Worm (Caenorhabditis elegans) whole organism, mixed stage, embryonic: ENCODE results near the gene Y54G11A.2.

Experiments
- M03D4.4 ChIP-seq: sonication (generic microtip); optimal IDR thresholded peaks from 2 replicates; lab custom pipeline; 2017; ENCODE audit warnings: mild to moderate bottlenecking, missing genetic modification characterization, missing compliant biosample characterization
- ceh-39 ChIP-seq: fragments of 150-350 bp; optimal IDR thresholded peaks from 2 replicates; lab custom pipeline; 2014; ENCODE audit warnings: missing biosample characterization, missing genetic modification characterization
- ceh-43 ChIP-seq: fragments of 200-800 bp; sonication (Bioruptor generic); optimal IDR thresholded peaks from 2 replicates; lab custom pipeline; 2018; ENCODE audit warnings: mild to moderate bottlenecking, missing genetic modification characterization, moderate library complexity, missing compliant biosample characterization
- ceh-83 ChIP-seq: fragments of 200-800 bp; sonication (Bioruptor generic); optimal IDR thresholded peaks from 2 replicates; lab custom pipeline; 2018; ENCODE audit warnings: mild to moderate bottlenecking, missing genetic modification characterization, missing compliant biosample characterization
- ces-1 ChIP-seq: fragments of 150-350 bp; optimal IDR thresholded peaks from 2 replicates; lab custom pipeline; 2014; ENCODE audit warnings: missing biosample characterization, missing genetic modification reagents, missing genetic modification characterization
- cnd-1 ChIP-seq: fragments of 200-800 bp; sonication (Bioruptor generic); optimal IDR thresholded peaks from 2 replicates; lab custom pipeline; 2018; ENCODE audit warnings: mild to moderate bottlenecking, missing genetic modification characterization, missing compliant biosample characterization
- elt-1 ChIP-seq: sonication (generic microtip); optimal IDR thresholded peaks from 2 replicates; lab custom pipeline; 2017; ENCODE audit warnings: missing genetic modification characterization, mild to moderate bottlenecking, missing compliant biosample characterization, antibody characterized with exemption, moderate library complexity, borderline replicate concordance; ENCODE audit not compliant: insufficient read depth
- elt-3 ChIP-seq: fragments of 150-350 bp; optimal IDR thresholded peaks from 2 replicates; lab custom pipeline; 2014; ENCODE audit warnings: missing biosample characterization, missing genetic modification characterization
- flh-1 ChIP-seq: fragments of 200-800 bp; sonication (Bioruptor generic); optimal IDR thresholded peaks from 2 replicates; lab custom pipeline; 2018; ENCODE audit warnings: mild to moderate bottlenecking, missing genetic modification characterization, moderate library complexity, missing compliant biosample characterization
- ham-2 ChIP-seq: fragments of 200-800 bp; sonication (Bioruptor generic); optimal IDR thresholded peaks from 2 replicates; lab custom pipeline; 2018; ENCODE audit warnings: mild to moderate bottlenecking, missing genetic modification characterization, missing compliant biosample characterization
- hlh-1 ChIP-seq: fragments of 150-350 bp; optimal IDR thresholded peaks from 2 replicates; lab custom pipeline; 2014; ENCODE audit warnings: missing biosample characterization, missing genetic modification reagents, missing genetic modification characterization
- lin-13 ChIP-seq: fragments of 150-350 bp; optimal IDR thresholded peaks from 2 replicates; lab custom pipeline; 2014; ENCODE audit warnings: missing biosample characterization, missing genetic modification characterization
- lin-32 ChIP-seq: fragments of 200-800 bp; sonication (Bioruptor generic); optimal IDR thresholded peaks from 2 replicates; lab custom pipeline; 2018; ENCODE audit warnings: mild to moderate bottlenecking, missing genetic modification characterization, missing compliant biosample characterization
- lsy-2 ChIP-seq: fragments of 150-350 bp; optimal IDR thresholded peaks from 2 replicates; lab custom pipeline; 2014; ENCODE audit warnings: missing biosample characterization, missing genetic modification characterization
- mab-5 ChIP-seq: fragments of 150-350 bp; optimal IDR thresholded peaks from 2 replicates; lab custom pipeline; 2014; ENCODE audit warnings: missing biosample characterization, missing genetic modification characterization
- mep-1 ChIP-seq: fragments of 150-350 bp; optimal IDR thresholded peaks from 2 replicates; lab custom pipeline; 2017; ENCODE audit warnings: missing biosample characterization, missing genetic modification reagents, missing genetic modification characterization, inconsistent platforms
- mls-2 ChIP-seq: sonication (generic microtip); optimal IDR thresholded peaks from 2 replicates; lab custom pipeline; 2016; ENCODE audit warnings: mild to moderate bottlenecking, missing genetic modification characterization, moderate library complexity, missing compliant biosample characterization
- nhr-12 ChIP-seq: fragments of 150-350 bp; optimal IDR thresholded peaks from 2 replicates; lab custom pipeline; 2014; ENCODE audit warnings: missing biosample characterization, missing genetic modification characterization
- nhr-237 ChIP-seq: fragments of 150-350 bp; optimal IDR thresholded peaks from 2 replicates; lab custom pipeline; 2014; ENCODE audit warnings: missing biosample characterization, missing genetic modification characterization
- nhr-28 ChIP-seq: fragments of 150-350 bp; optimal IDR thresholded peaks from 2 replicates; lab custom pipeline; 2014; ENCODE audit warnings: missing biosample characterization, missing genetic modification characterization
- pha-4 ChIP-seq: fragments of 150-350 bp; optimal IDR thresholded peaks from 2 replicates; lab custom pipeline; 2018; ENCODE audit warnings: missing biosample characterization, missing genetic modification reagents, missing genetic modification characterization
- sem-2 ChIP-seq: fragments of 200-800 bp; sonication (Bioruptor generic); optimal IDR thresholded peaks from 2 replicates; lab custom pipeline; 2018; ENCODE audit warnings: mild to moderate bottlenecking, missing genetic modification characterization, missing compliant biosample characterization
- snpc-4 ChIP-seq: fragments of 150-350 bp; optimal IDR thresholded peaks from 2 replicates; lab custom pipeline; 2014; ENCODE audit warnings: missing biosample characterization, missing genetic modification characterization
- sptf-1 ChIP-seq: sonication (generic microtip); optimal IDR thresholded peaks from 2 replicates; lab custom pipeline; 2017; ENCODE audit warnings: mild to moderate bottlenecking, missing genetic modification characterization, moderate library complexity, missing compliant biosample characterization
- tbx-8 ChIP-seq: fragments of 200-800 bp; sonication (Bioruptor generic); optimal IDR thresholded peaks from 2 replicates; lab custom pipeline; 2018; ENCODE audit warnings: mild to moderate bottlenecking, missing genetic modification characterization, moderate library complexity, missing compliant biosample characterization
- unc-120 ChIP-seq: sonication (generic microtip); optimal IDR thresholded peaks from 2 replicates; lab custom pipeline; 2017; ENCODE audit warnings: missing genetic modification characterization, missing compliant biosample characterization; ENCODE audit not compliant: poor library complexity, severe bottlenecking
- unc-39 ChIP-seq: fragments of 150-350 bp; optimal IDR thresholded peaks from 2 replicates; lab custom pipeline; 2014; ENCODE audit warnings: missing biosample characterization, missing genetic modification characterization
- zip-8 ChIP-seq: fragments of 150-350 bp; optimal IDR thresholded peaks from 2 replicates; lab custom pipeline; 2014; ENCODE audit warnings: missing biosample characterization, missing genetic modification characterization

Gene Y54G11A.2

ce11 chrII:14234375-14235102 lies 17.6 kb upstream of the Y54G11A.2 start:
- no peak for TF ChIP-seq M03D4.4 (tag; lab: Kevin White, UChicago)
- peak; percentile 17 for TF ChIP-seq mep-1

- TF ChIP-seq sptf-1 (no peak), ceh-43 (GFP tag; lab: Kevin White, UChicago) (no peak), nhr-12 (tag; lab: Kevin White, UChicago) (no peak), nhr-28 (tag; lab: Kevin White, UChicago) (no peak), hlh-1 (tag; lab: Kevin White, UChicago) (no peak), elt-3 (no peak), nhr-237 (tag; lab: Kevin White, UChicago) (no peak), mab-5 (tag; lab: Kevin White, UChicago) (no peak), unc-120 (tag; lab: Kevin White, UChicago) (no peak), mep-1 (no peak), lin-32 (GFP tag; lab: Kevin White, UChicago) (no peak), mls-2 (tag; lab: Kevin White, UChicago) (no peak), zip-8 (tag; lab: Kevin White, UChicago) (no peak), lin-13 (tag; lab: Kevin White, UChicago) (no peak), flh-1 (GFP tag; lab: Kevin White, UChicago) (no peak), cnd-1 (tag; lab: Kevin White, UChicago) (no peak)
Measured at ce11 chrII:14236569-14236968, 15.6 kb upstream of the Y54G11A.2 start.

ce11 chrII:14237245-14237806 lies 14.8 kb upstream of the Y54G11A.2 start:
- TF ChIP-seq hlh-1 (tag; lab: Kevin White, UChicago): no peak
- TF ChIP-seq ham-2 (GFP tag; lab: Kevin White, UChicago): peak; percentile 13

- no peak for TF ChIP-seq unc-39 (tag; lab: Kevin White, UChicago)
- TF ChIP-seq flh-1 (GFP tag; lab: Kevin White, UChicago): no peak
- no peak for TF ChIP-seq nhr-12 (tag; lab: Kevin White, UChicago)
- TF ChIP-seq pha-4: no peak
- TF ChIP-seq ceh-43 (GFP tag; lab: Kevin White, UChicago): no peak
- TF ChIP-seq lsy-2 (tag; lab: Kevin White, UChicago): no peak
- no peak for TF ChIP-seq cnd-1 (tag; lab: Kevin White, UChicago)
- TF ChIP-seq ham-2 (GFP tag; lab: Kevin White, UChicago): no peak
- TF ChIP-seq ceh-83 (GFP tag; lab: Kevin White, UChicago): no peak
- no peak for TF ChIP-seq tbx-8 (GFP tag; lab: Kevin White, UChicago)
- no peak for TF ChIP-seq ces-1 (GFP tag; lab: Kevin White, UChicago)
- TF ChIP-seq sem-2 (GFP tag; lab: Kevin White, UChicago): no peak
- no peak for TF ChIP-seq lin-32 (GFP tag; lab: Kevin White, UChicago)
- no peak for TF ChIP-seq ceh-39 (tag; lab: Kevin White, UChicago)
- no peak for TF ChIP-seq snpc-4
- TF ChIP-seq unc-120 (tag; lab: Kevin White, UChicago): no peak
- no peak for TF ChIP-seq mls-2 (tag; lab: Kevin White, UChicago)
- TF ChIP-seq, all 35 proteins: peak for 0
Measured at ce11 chrII:14239924-14240323, 12.2 kb upstream of the Y54G11A.2 start.

- TF ChIP-seq elt-1 (tag; lab: Kevin White, UChicago) (no peak), pha-4 (no peak), lsy-2 (tag; lab: Kevin White, UChicago) (peak; percentile 29)
- TF ChIP-seq, all 35 proteins: peak for 1
Measured at ce11 chrII:14242259-14242658, 9.9 kb upstream of the Y54G11A.2 start.

ce11 chrII:14243503-14243902 lies 8.7 kb upstream of the Y54G11A.2 start, which contains the start of gene jmjd-2:
jmjd-2 (minus strand) TSS chrII:14243603.
- no peak for TF ChIP-seq mep-1
